Fruit fly (Drosophila melanogaster): ENCODE results near the gene Eig71Ej.

The Eig71Ej gene

DNA sequence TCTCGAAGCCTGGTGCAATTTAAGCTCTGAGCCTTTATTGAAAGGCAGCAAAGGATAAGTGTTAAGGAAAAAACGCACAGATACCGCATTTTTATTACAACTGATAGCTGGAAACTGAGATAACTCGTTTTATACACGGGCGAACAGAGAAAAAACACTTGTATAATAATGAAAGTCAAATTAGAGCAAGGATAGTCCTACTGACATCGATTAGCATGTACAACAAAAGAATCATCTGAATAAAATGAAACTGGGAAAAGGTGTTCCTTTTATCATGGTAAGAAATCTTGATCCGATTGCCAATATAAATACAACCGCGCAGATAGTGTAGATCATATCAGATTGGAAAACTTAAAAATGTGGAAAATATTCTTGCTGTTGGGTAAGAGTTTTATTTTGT is at the start of gene Eig71Ej, which contains the start of gene Eig71Ek:
Gene Eig71Ej, minus strand, starts transcription at position 101 of the 400 bp plus-strand sequence.
Gene Eig71Ek, plus strand, starts transcription at position 334 of the 400 bp plus-strand sequence.
- no peak for TF ChIP-seq noc (tag; optimal IDR thresholded peaks at IDR 0.05)

DNA sequence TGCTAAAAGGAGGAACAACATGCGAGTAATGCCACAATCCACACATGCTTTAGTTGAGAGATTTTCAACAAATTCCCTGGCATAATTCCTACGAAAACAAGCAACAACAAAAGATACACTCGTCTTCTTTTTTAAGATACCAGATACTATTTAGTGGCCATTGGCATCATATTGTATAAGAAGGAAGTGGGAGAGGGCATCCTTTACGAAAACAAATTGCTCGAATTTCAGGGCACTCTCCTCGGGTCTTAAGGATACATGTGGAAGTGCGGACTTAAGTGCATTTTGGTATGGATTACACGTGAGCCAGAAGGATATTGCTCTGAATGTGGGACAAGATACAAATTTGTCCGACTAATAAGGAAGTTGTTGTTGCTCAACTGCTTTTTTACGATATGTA is 49.3 kb upstream of the Eig71Ej start:
- TF ChIP-seq noc (tag; optimal IDR thresholded peaks at IDR 0.05): no peak

DNA sequence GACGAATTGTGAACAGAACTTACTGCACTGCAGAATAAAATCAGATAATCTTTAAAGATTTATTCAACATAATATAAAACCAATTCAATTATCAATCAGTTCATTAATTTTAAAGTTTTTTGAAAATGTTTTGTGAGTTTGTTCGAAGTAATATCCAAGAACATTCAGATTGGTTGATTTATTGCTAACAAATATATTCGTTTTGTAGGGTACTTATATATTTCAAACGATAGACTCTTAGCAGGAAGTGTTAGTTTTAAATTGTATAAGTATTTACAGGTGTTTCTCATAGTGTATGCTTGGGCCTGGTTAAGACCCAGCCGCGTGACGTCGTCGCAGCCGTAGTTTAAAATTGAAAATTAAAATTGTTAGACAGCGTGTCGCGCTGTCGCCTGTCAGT is 47.8 kb upstream of the Eig71Ej start:
- TF ChIP-seq noc (tag; optimal IDR thresholded peaks at IDR 0.05): no peak

DNA sequence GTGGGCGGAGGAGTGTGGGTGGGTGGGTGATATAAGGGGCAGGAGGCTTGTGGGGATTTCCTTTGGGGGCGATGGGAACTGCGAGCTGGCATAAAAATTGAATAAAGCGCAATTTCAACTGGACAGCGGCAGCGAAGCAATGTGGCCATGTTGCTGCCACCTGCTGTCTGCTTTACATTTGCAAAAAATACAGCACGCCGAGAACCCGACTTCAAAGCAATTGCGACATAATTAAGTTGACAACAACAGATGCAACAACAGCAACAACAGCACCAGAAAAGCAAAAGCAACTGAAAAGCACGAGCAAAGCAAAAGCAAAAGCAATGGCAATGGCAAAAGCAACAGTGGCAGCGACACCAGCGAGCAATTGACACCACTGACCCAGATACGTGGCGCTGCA is 47.3 kb upstream of the Eig71Ej start:
- no peak for TF ChIP-seq noc (tag; optimal IDR thresholded peaks at IDR 0.05)

DNA sequence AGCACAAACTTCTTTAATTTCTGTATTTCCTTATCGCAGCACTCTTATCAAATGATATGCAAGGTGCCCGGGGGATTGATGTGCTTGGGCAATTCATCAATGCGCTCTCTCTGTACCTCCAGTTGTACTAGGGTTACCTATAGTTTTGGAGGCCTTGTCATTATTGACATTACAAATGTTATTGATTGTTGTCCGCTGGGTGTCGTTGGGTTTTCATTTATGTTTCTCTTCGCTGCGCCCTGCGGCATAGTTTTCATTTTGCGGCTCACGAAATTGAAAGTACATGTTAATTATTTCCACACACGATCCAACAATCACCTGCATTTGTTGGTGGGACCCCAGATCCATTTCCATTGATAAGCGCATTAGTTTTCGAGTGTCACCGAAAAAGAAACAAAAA is 45.4 kb upstream of the Eig71Ej start:
- no peak for TF ChIP-seq noc (tag; optimal IDR thresholded peaks at IDR 0.05)

DNA sequence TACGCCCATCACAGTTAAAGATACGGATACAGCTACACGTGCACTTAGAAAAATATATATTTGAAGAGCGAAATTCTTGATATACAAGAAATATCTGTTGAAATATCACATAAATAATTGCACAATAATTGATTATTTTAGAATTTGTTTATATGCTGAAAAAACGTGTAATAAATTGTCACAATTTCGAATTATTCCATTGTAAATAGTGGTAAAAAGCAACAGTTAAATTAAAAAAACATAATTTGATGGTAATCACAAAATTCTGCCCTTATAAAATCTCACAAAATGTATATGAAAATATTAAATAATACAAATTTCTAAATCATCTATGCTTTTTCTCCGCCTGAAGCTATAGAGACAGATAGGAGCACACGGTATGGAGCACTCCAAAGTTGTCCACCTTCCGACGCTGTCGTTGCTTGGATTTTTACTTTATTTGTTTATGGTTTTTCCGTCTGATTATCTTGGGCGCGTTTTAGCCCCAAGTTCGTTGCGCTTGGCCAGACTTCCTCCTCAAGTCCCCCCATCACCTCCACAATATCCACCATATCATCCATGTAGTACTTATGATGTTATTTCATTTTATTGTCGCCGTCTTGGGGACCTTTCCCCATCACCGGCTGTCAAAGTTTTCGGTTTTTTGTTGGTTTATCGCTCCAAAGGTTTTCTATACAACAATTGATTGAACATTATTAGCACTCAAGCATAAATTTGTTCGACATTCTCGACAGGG is 43.6 kb upstream of the Eig71Ej start:
- no peak for TF ChIP-seq noc (tag; optimal IDR thresholded peaks at IDR 0.05)

DNA sequence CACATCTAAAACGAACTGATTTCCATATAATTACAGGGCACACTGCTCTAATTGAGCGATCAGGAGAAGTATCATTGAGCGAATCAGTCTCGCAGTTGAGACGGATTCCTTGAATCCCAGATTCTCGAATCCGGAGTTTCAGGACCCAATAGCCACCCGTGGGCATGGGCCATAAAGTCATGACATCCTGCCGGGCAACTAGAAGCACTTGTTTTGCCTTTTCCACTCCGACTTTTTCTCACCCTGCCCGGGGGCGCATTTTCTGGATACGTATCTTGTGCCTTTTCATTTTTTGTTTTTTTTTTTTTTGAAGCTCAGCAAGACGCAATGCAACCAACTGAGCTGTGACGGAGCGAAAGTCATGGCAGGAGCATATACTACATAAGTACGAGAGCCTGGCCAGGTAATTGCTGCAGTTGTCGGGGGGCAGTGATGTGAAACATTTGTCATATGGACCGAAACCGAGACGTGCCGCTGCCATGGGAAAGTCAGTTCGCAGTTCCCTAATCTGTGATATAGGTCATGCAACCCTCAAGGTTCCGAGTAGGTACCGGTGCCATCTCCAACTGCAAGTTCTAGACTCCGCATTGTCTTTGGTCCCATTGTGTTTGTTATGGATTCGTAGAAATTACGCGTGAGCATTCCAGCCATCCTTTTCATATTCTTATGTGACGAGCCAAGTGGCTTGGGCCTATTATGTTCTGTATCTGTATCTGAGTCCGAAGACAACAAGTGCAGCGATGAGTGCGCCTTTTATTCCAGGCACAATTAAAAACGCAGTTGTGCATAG is 42.7 kb upstream of the Eig71Ej start:
- no peak for TF ChIP-seq noc (tag; optimal IDR thresholded peaks at IDR 0.05)

DNA sequence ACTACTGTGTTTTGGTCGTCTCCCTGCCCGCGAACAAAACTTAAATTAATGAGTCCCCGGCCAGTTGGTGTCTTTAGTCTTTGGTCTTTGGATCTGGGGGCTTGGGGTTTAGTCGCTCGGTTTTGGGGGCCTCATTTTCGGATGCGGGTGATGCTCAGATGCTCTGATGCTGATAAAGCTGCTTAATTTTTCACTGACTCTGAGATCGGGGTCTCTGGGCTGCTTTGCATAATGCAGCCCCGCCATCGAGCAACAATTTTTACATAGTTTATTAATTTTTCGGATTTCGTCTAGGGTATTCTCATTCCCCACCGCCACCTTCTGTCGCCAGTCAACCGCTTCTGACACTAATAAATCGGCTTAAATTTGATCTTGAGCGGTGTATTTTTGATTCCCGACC is 41.4 kb upstream of the Eig71Ej start:
- TF ChIP-seq noc (tag; optimal IDR thresholded peaks at IDR 0.05): no peak

DNA sequence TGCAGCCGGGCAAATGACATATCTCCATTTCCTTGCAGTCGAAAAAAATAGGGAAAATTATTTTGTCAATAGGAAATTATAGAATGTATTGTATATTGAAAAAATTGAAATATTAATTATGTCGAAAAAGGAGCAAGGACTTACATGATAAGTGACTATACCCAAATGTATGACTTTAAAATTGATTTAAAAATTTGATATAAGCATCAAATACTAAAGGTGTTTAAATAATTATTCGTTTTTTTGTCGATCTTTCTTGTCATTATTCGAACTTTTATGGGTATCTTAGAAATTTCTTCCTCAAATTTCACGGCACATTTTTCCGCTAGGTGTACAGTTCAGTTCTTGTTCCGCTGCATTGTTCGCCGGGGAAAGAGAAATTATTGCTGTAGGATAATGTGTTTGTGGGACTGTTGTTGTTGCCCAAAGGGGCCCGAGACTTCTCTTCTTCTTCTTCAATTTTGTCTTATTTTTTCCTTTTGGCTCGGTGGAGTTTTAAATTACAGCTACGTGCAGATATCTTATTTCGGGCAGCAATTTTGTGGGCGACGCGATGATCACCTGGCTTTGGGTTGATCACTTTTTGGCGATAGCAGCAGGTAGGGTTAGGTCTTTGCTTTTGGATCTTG is 39.6 kb upstream of the Eig71Ej start:
- TF ChIP-seq noc (tag; optimal IDR thresholded peaks at IDR 0.05): no peak

DNA sequence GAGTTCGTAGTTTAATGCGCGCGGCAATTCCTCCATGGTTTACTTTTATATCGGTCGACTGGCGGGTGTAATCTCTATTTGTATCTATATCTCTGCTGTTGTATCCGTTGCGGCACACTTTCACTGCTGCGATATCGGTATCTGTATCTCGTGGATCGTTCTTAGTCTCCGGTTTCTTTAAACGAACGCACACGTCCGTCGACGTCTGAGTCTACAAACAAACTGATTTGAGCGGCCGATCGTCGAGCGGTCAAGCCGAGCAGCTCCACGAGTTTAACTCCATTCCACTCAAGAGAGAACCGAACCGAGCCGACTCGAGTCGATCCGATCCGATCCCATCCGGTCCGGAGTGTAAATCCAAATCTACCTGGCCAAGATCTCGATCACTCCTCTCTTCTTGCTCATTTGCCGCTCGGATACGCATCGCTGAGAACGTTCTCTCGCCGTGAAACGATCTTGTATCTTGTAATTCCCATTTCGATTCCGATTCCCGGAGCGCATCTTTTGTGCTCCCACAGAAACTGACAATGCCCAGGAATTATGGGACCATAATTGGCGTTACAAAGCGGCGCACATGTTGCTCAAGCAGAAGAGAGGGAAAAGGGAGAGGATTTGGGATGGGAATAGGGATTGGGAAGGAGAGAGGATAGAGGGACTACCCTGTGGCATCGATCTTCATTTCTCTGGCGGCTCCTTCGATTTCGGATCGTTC is 39.0 kb upstream of the Eig71Ej start, which contains the start of gene comm2:
Gene comm2, minus strand, starts transcription at position 225 of the 712 bp plus-strand sequence.
- no peak for TF ChIP-seq noc (tag; optimal IDR thresholded peaks at IDR 0.05)

DNA sequence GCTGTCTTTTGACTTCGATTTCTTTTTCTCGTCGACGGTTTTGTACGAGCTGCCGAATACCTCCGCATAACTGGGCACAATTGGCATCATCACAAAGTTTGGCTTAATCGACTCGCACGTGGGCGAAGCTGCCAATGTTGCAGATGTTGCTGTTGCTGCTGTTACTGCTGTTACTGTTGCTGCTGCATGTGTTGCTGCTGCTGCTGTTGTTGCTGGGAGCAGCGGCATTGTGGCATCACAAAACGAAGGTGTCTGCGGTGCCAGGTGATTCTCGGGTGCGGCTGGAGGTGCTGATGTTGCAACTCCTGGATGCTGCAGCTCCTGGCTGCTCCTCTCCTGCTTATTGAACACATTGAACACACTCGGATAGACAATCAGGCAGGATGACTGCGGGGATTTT is 37.1 kb upstream of the Eig71Ej start:
- no peak for TF ChIP-seq noc (tag; optimal IDR thresholded peaks at IDR 0.05)

DNA sequence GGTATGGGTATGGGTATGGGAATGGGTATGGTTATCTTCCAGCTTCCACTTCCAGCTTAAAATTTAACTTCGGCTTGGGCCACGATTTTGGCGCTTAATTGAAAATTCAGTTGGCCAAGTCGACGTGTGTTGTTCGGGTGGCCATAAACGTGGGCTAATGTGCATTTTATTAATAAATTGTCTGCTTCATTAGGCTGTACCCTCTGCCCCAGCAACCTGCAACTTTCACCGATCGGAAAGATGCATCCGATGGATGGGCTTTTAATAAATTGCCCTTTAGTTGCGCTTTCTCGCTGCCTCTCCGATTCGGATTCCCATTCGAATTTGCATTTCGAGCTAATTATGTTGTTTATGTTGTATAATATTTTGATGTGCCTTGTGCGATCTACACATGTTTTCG is 34.4 kb upstream of the Eig71Ej start:
- TF ChIP-seq noc (tag; optimal IDR thresholded peaks at IDR 0.05): no peak

DNA sequence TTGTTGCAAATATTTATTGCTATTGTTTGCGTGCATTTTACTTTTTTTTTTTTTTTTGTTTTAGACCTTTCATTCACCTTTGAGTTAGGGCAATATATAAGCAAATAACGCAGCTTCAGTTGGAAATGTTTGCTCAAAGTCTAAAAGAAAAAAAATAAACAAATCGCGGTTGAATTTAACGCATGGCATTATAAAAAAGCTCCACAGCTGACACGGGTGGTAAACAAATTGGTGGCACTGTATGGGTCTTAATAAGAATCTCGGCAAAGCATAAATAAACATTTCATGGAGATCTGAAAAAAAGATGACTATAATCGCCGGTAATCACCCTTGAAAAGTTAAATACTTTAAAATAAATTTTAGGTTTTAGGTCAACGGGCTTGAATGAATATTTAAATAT is 33.6 kb upstream of the Eig71Ej start:
- peak; percentile 2 for TF ChIP-seq noc (tag; optimal IDR thresholded peaks at IDR 0.05)

DNA sequence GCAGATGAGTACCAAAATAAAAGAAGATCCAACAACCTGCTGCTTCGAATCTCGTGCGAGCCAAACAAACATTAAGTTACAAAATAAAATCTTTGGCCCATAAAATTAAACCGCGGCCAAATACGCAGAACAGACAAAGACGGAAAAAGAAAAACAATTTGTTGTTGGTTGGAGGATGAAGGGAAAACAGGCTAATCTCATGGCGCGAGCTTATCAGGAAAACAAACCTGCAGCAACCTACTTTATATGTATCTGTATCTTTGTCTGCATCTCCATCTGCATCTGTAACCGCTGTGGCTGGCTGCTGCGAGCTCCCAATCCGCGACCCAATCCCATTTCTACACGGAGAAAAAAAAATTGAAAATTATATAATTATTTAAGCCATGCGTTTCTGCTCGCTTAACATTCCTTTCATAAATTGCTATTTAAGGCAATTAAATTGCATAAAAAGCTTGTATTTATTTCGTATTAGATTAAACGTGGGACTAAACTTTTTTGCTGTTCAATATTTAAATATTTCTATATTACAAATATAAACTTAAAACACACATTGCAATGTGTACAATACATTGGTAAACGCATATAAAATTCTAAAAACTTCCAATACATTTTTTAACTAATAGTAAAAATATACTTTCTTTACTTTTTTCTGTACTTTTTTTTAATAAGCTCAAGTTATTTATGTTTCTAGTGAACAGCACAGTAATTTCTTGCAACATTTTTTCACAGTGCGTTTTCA is 32.1 kb upstream of the Eig71Ej start:
- TF ChIP-seq noc (tag; optimal IDR thresholded peaks at IDR 0.05): no peak

DNA sequence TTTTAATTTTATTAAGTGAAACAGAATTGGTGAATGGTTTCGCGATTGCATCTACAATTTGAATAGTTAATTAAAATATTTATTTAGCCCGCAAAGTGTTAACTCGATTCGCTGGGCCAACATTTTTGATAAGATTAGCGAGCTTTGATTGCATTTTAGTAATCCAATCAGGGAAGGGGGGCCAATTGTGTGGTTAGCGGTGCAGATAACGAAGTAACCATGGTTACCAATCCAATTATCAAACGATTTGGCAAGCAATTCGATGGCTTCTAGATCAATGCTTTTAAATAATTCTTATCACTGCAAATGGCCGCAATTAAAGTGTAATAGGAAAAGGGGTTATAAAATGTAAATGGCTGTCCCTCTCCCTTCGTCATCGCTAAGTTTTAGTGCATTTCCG is 31.6 kb upstream of the Eig71Ej start:
- TF ChIP-seq noc (tag; optimal IDR thresholded peaks at IDR 0.05): no peak
